Fruit fly (Drosophila melanogaster) whole organism, embryonic: Measurements from ENCODE around the gene Orc2.
A peak's percentile ranks its signal among the peaks of the same experiment; 100 is the strongest.

ENCODE experiments used
- ATbp ChIP-seq: fragments of 200-800 bp; sonication (Bioruptor generic); optimal IDR thresholded peaks from 2 replicates; lab custom pipeline; 2017; ENCODE audit warnings: missing biosample characterization, mild to moderate bottlenecking, missing genetic modification characterization, missing genetic modification reagents
- Adf1 ChIP-seq: fragments of 200-800 bp; sonication (Bioruptor generic); IDR thresholded peaks from 2 replicates; pipeline ENCODE4 v1.3.6; 2022; ENCODE audit warnings: missing biosample characterization, missing genetic modification characterization
- Atf6 ChIP-seq: fragments of 200-800 bp; sonication (Bioruptor generic); IDR thresholded peaks from 2 replicates; pipeline ENCODE4 v1.3.6; 2022; ENCODE audit warnings: missing biosample characterization, missing genetic modification characterization
- CG1024 ChIP-seq: fragments of 200-800 bp; sonication (Bioruptor generic); IDR thresholded peaks from 2 replicates; pipeline ENCODE4 v1.3.6; 2022; ENCODE audit warnings: missing biosample characterization, missing genetic modification characterization
- CG10543 ChIP-seq: fragments of 200-800 bp; sonication (Bioruptor generic); optimal IDR thresholded peaks from 3 replicates; lab custom pipeline; 2017; ENCODE audit warnings: missing biosample characterization, mild to moderate bottlenecking, missing genetic modification characterization, moderate library complexity
- CG10959 ChIP-seq: fragments of 200-800 bp; sonication (Bioruptor generic); IDR thresholded peaks from 2 replicates; pipeline ENCODE4 v1.3.6; 2022; ENCODE audit warnings: missing biosample characterization, missing genetic modification characterization
- CG12942 ChIP-seq: fragments of 200-800 bp; sonication (Bioruptor generic); optimal IDR thresholded peaks from 3 replicates; lab custom pipeline; 2016; ENCODE audit warnings: missing biosample characterization, missing genetic modification characterization
- CG16779 ChIP-seq: fragments of 200-800 bp; sonication (Bioruptor generic); IDR thresholded peaks from 2 replicates; pipeline ENCODE4 v1.3.6; 2022; ENCODE audit warnings: missing biosample characterization, missing genetic modification characterization
- CG16815 ChIP-seq: fragments of 200-800 bp; sonication (Bioruptor generic); optimal IDR thresholded peaks from 3 replicates; lab custom pipeline; 2017; ENCODE audit warnings: missing biosample characterization, mild to moderate bottlenecking, missing genetic modification characterization
- CG17328 ChIP-seq: fragments of 200-800 bp; sonication (Bioruptor generic); IDR thresholded peaks from 2 replicates; pipeline ENCODE4 v1.3.6; 2022; ENCODE audit warnings: missing biosample characterization, missing genetic modification characterization
- CG17361 ChIP-seq: fragments of 200-800 bp; sonication (Bioruptor generic); IDR thresholded peaks from 3 replicates; pipeline ENCODE4 v1.3.6; 2022; ENCODE audit warnings: missing biosample characterization, missing genetic modification characterization
- CG3726 ChIP-seq: fragments of 200-800 bp; sonication (Bioruptor generic); IDR thresholded peaks from 3 replicates; pipeline ENCODE4, ENCODE4 v1.3.6; 2022; ENCODE audit warnings: missing biosample characterization, missing genetic modification characterization
- CG4424 ChIP-seq: fragments of 200-800 bp; sonication (Bioruptor generic); optimal IDR thresholded peaks from 3 replicates; lab custom pipeline; 2016; ENCODE audit warnings: missing biosample characterization, missing genetic modification characterization
- CG6654 ChIP-seq: fragments of 200-800 bp; sonication (Bioruptor generic); optimal IDR thresholded peaks from 2 replicates; lab custom pipeline; 2017; ENCODE audit warnings: missing biosample characterization, mild to moderate bottlenecking, missing genetic modification characterization
- CG7987 ChIP-seq: fragments of 200-800 bp; sonication (Bioruptor generic); optimal IDR thresholded peaks from 2 replicates; lab custom pipeline; 2018; ENCODE audit warnings: missing biosample characterization, mild to moderate bottlenecking, missing genetic modification characterization, moderate library complexity
- CG8089 ChIP-seq: fragments of 200-800 bp; sonication (Bioruptor generic); optimal IDR thresholded peaks from 3 replicates; lab custom pipeline; 2016; ENCODE audit warnings: missing biosample characterization, missing genetic modification characterization
- CG8359 ChIP-seq: fragments of 200-800 bp; sonication (Bioruptor generic); optimal IDR thresholded peaks from 2 replicates; lab custom pipeline; 2017; ENCODE audit warnings: missing biosample characterization, mild to moderate bottlenecking, missing genetic modification characterization, borderline replicate concordance
- CG9876 ChIP-seq: fragments of 200-800 bp; sonication (Bioruptor generic); optimal IDR thresholded peaks from 2 replicates; lab custom pipeline; 2016; ENCODE audit warnings: missing biosample characterization, missing genetic modification characterization
- CoRest ChIP-seq: fragments of 200-800 bp; sonication (Bioruptor generic); optimal IDR thresholded peaks from 3 replicates; lab custom pipeline; 2018; ENCODE audit warnings: missing biosample characterization, mild to moderate bottlenecking, missing genetic modification characterization, moderate library complexity
- H15 ChIP-seq: fragments of 200-800 bp; sonication (Bioruptor generic); IDR thresholded peaks from 3 replicates; pipeline ENCODE4 v1.3.6; 2022; ENCODE audit warnings: missing biosample characterization, missing genetic modification characterization
- H2.0 ChIP-seq: fragments of 200-800 bp; sonication (Bioruptor generic); IDR thresholded peaks from 2 replicates; pipeline ENCODE4 v1.3.6; 2022; ENCODE audit warnings: missing biosample characterization, missing genetic modification characterization
- Hey ChIP-seq: fragments of 200-800 bp; sonication (Bioruptor generic); optimal IDR thresholded peaks from 3 replicates; lab custom pipeline; 2018; ENCODE audit warnings: missing biosample characterization, mild to moderate bottlenecking, missing genetic modification characterization
- Hsf ChIP-seq: fragments of 200-800 bp; sonication (Bioruptor generic); optimal IDR thresholded peaks from 3 replicates; lab custom pipeline; 2016; ENCODE audit warnings: missing biosample characterization, missing genetic modification characterization
- Lhr ChIP-seq: fragments of 200-800 bp; sonication (Bioruptor generic); optimal IDR thresholded peaks from 3 replicates; lab custom pipeline; 2017; ENCODE audit warnings: mild to moderate bottlenecking, missing biosample characterization, missing genetic modification reagents, missing genetic modification characterization
- Mrtf ChIP-seq: fragments of 200-800 bp; sonication (Bioruptor generic); IDR thresholded peaks from 3 replicates; pipeline ENCODE4 v1.3.6; 2022; ENCODE audit warnings: missing biosample characterization, missing genetic modification characterization
- NfI ChIP-seq: fragments of 200-800 bp; sonication (Bioruptor generic); optimal IDR thresholded peaks from 3 replicates; lab custom pipeline; 2018; ENCODE audit warnings: missing biosample characterization, mild to moderate bottlenecking, missing genetic modification characterization, moderate library complexity
- Opbp ChIP-seq: fragments of 200-800 bp; sonication (Bioruptor generic); IDR thresholded peaks from 3 replicates; pipeline ENCODE4 v1.3.6; 2022; ENCODE audit warnings: missing biosample characterization, missing genetic modification characterization; ENCODE audit not compliant: partially characterized antibody
- Optix ChIP-seq: fragments of 200-800 bp; sonication (Bioruptor generic); IDR thresholded peaks from 3 replicates; pipeline ENCODE4 v1.3.6; 2022; ENCODE audit warnings: missing biosample characterization, missing genetic modification characterization
- Poxn ChIP-seq: fragments of 200-800 bp; sonication (Bioruptor generic); IDR thresholded peaks from 2 replicates; pipeline ENCODE4 v1.3.6; 2022; ENCODE audit warnings: missing biosample characterization, missing genetic modification characterization
- Xrp1 ChIP-seq: fragments of 200-800 bp; sonication (Bioruptor generic); IDR thresholded peaks from 2 replicates; pipeline ENCODE4 v1.3.6; 2022; ENCODE audit warnings: missing biosample characterization, missing genetic modification characterization
- ato ChIP-seq: fragments of 200-800 bp; sonication (Bioruptor generic); IDR thresholded peaks from 2 replicates; pipeline ENCODE4 v1.3.6; 2022; ENCODE audit warnings: missing biosample characterization, missing genetic modification characterization; ENCODE audit not compliant: partially characterized antibody
- cwo ChIP-seq: fragments of 200-800 bp; sonication (Bioruptor generic); optimal IDR thresholded peaks from 3 replicates; lab custom pipeline; 2017; ENCODE audit warnings: missing biosample characterization, missing genetic modification characterization, mild to moderate bottlenecking, moderate library complexity, missing genetic modification reagents
- danr ChIP-seq: fragments of 200-800 bp; sonication (Bioruptor generic); IDR thresholded peaks from 2 replicates; pipeline ENCODE4 v1.3.6; 2022; ENCODE audit warnings: missing biosample characterization, missing genetic modification characterization
- dati ChIP-seq: fragments of 200-800 bp; sonication (Bioruptor generic); IDR thresholded peaks from 2 replicates; pipeline ENCODE4 v1.3.6; 2022; ENCODE audit warnings: missing biosample characterization, missing genetic modification characterization
- disco-r ChIP-seq: fragments of 200-800 bp; sonication (Bioruptor generic); optimal IDR thresholded peaks from 2 replicates; lab custom pipeline; 2016; ENCODE audit warnings: missing biosample characterization, missing genetic modification characterization
- emc ChIP-seq: fragments of 200-800 bp; sonication (Bioruptor generic); optimal IDR thresholded peaks from 2 replicates; lab custom pipeline; 2016; ENCODE audit warnings: missing biosample characterization, missing genetic modification characterization
- eve ChIP-seq, 2 experiments: fragments of >200 bp; optimal IDR thresholded peaks; 2 replicates each; lab custom pipeline; 2017; ENCODE audit warnings: missing biosample characterization in 2 of 2, missing genetic modification characterization in 2 of 2
- gcm ChIP-seq: fragments of 200-800 bp; sonication (Bioruptor generic); optimal IDR thresholded peaks from 2 replicates; lab custom pipeline; 2019; ENCODE audit warnings: missing biosample characterization, mild to moderate bottlenecking, missing genetic modification characterization, moderate library complexity
- gro ChIP-seq: fragments of 200-800 bp; sonication (Bioruptor generic); optimal IDR thresholded peaks from 2 replicates; lab custom pipeline; 2016; ENCODE audit warnings: missing biosample characterization, missing genetic modification characterization
- jigr1 ChIP-seq: fragments of 200-800 bp; sonication (Bioruptor generic); IDR thresholded peaks from 3 replicates; pipeline ENCODE4 v1.3.6; 2022; ENCODE audit warnings: missing biosample characterization, missing genetic modification characterization
- nmo ChIP-seq: fragments of 200-800 bp; sonication (Bioruptor generic); optimal IDR thresholded peaks from 2 replicates; lab custom pipeline; 2018; ENCODE audit warnings: missing biosample characterization, mild to moderate bottlenecking, missing genetic modification characterization, moderate library complexity
- oc ChIP-seq: fragments of 200-800 bp; sonication (Bioruptor generic); optimal IDR thresholded peaks from 2 replicates; lab custom pipeline; 2018; ENCODE audit warnings: missing biosample characterization, mild to moderate bottlenecking, missing genetic modification characterization, moderate library complexity
- otp ChIP-seq: fragments of 200-800 bp; sonication (Bioruptor generic); IDR thresholded peaks from 3 replicates; pipeline ENCODE4, ENCODE4 v1.3.6; 2022; ENCODE audit warnings: missing biosample characterization, missing genetic modification characterization
- pros ChIP-seq: fragments of 200-800 bp; sonication (Bioruptor generic); optimal IDR thresholded peaks from 3 replicates; lab custom pipeline; 2019; ENCODE audit warnings: missing biosample characterization, mild to moderate bottlenecking, missing genetic modification characterization, moderate library complexity
- sc ChIP-seq, 3 experiments: fragments of >200 bp in 2 of 3; fragments of 200-800 bp in 1 of 3; sonication (Bioruptor generic) in 1 of 3; optimal IDR thresholded peaks; 2 replicates in 2 of 3; 3 replicates in 1 of 3; lab custom pipeline; 2017; ENCODE audit warnings: mild to moderate bottlenecking in 1 of 3, missing biosample characterization in 1 of 3, missing genetic modification characterization in 1 of 3, missing genetic modification reagents in 1 of 3
- sim ChIP-seq: fragments of 200-800 bp; sonication (Bioruptor generic); IDR thresholded peaks from 2 replicates; pipeline ENCODE4 v1.3.6; 2022; ENCODE audit warnings: missing biosample characterization, missing genetic modification characterization
- slbo ChIP-seq: fragments of 200-800 bp; sonication (Bioruptor generic); IDR thresholded peaks from 2 replicates; pipeline ENCODE4 v1.3.6; 2022; ENCODE audit warnings: missing biosample characterization, missing genetic modification characterization
- so ChIP-seq: fragments of 200-800 bp; sonication (Bioruptor generic); IDR thresholded peaks from 3 replicates; pipeline ENCODE4 v1.3.6; 2022; ENCODE audit warnings: missing biosample characterization, missing genetic modification characterization
- yki ChIP-seq: fragments of >200 bp; optimal IDR thresholded peaks from 3 replicates; lab custom pipeline; 2018
- zen ChIP-seq: fragments of 200-800 bp; sonication (Bioruptor generic); optimal IDR thresholded peaks from 3 replicates; lab custom pipeline; 2018; ENCODE audit warnings: missing biosample characterization, mild to moderate bottlenecking, missing genetic modification characterization, moderate library complexity

The Orc2 gene

DNA sequence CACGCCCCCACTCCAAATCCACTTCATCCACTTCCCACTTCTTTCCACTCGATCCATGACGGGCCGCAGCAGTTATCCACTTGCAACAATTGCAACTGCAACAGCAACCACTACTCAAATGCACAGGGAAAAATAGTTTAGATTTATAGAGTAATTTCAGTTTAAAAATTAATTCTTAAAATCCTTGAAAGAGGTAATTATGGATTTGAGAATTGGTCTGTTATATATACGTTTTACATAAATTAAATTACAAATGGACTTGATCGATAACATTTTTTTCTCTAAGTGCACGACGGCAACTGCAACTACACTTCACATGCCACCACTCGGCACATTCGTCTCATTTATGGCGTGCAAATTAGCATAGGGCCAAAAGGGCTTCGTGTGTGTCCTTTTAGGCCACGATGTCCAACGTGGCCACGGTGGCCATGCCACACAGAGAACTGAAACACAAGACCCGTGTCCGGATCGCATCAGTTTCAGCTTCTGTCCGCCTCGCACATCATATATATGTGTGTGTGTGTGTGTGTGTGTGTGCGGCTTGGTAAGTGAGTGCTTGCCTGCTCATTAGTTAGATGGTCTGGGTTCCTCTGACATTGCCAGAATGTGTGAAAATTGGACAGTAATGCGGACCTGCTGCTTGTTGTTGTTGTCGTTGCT is 20.4 kb downstream of the Orc2 start (continued):
- TF ChIP-seq Adf1 (GFP tag; lab: Robert Waterston, UW) (no peak), Opbp (GFP tag; lab: Robert Waterston, UW) (no peak), disco-r (GFP tag; lab: Kevin White, UChicago) (peak; percentile 57), Optix (GFP tag; lab: Robert Waterston, UW) (peak; percentile 48; the same call in 1 of the 3 replicates), CG4424 (GFP tag; lab: Kevin White, UChicago) (peak; percentile 81), zen (tag; lab: Kevin White, UChicago) (peak; percentile 96), ato (GFP tag; lab: Robert Waterston, UW) (no peak), NfI (GFP tag; lab: Kevin White, UChicago) (no peak), nmo (GFP tag; lab: Kevin White, UChicago) (peak; percentile 79), CG8359 (peak; percentile 58), so (GFP tag; lab: Robert Waterston, UW) (peak; percentile 72; the same call in 1 of the 3 replicates), CG8089 (GFP tag; lab: Kevin White, UChicago) (peak; percentile 57), yki (lab: Kevin White, UChicago) (no peak), slbo (GFP tag; lab: Robert Waterston, UW) (peak; percentile 41), CG17328 (GFP tag; lab: Robert Waterston, UW) (peak; percentile 84), ATbp (GFP tag; lab: Kevin White, UChicago) (peak; percentile 43), Mrtf (GFP tag; lab: Robert Waterston, UW) (no peak), emc (GFP tag; lab: Kevin White, UChicago) (peak; percentile 31), gcm (GFP tag; lab: Kevin White, UChicago) (peak; percentile 65), sc (optimal IDR thresholded peaks at IDR 0.05; lab: Kevin White, UChicago) (no peak), sc (GFP tag; optimal IDR thresholded peaks at IDR 0.05; lab: Kevin White, UChicago) (peak; percentile 59), oc (peak; percentile 54), eve (GFP tag; optimal IDR thresholded peaks at IDR 0.05; lab: Kevin White, UChicago) (peak; percentile 45 to 86), CG10543 (GFP tag; lab: Kevin White, UChicago) (no peak), gro (GFP tag; lab: Kevin White, UChicago) (no peak), CG3726 (GFP tag; lab: Robert Waterston, UW) (peak; percentile 71; the same call in 1 of the 3 replicates), CG6654 (GFP tag; lab: Kevin White, UChicago) (peak; percentile 26), sim (peak; percentile 56; the same call in 1 of the 2 replicates), H15 (GFP tag; lab: Robert Waterston, UW) (peak; percentile 47; the same call in 1 of the 3 replicates), otp (GFP tag; lab: Robert Waterston, UW) (peak; percentile 47; the same call in 2 of the 3 replicates), pros (no peak), jigr1 (no peak), danr (GFP tag; lab: Robert Waterston, UW) (no peak), CoRest (tag; lab: Kevin White, UChicago) (peak; percentile 73), CG1024 (peak; percentile 59), CG7987 (GFP tag; lab: Kevin White, UChicago) (no peak), CG9876 (GFP tag; lab: Kevin White, UChicago) (no peak), Xrp1 (GFP tag; lab: Robert Waterston, UW) (peak; percentile 89), cwo (GFP tag; lab: Kevin White, UChicago) (no peak), Hey (no peak), Atf6 (GFP tag; lab: Robert Waterston, UW) (peak; percentile 48; the same call in 1 of the 2 replicates), CG16815 (GFP tag; lab: Kevin White, UChicago) (peak; percentile 64), Lhr (peak; percentile 23), CG10959 (GFP tag; lab: Robert Waterston, UW) (peak; percentile 85), Hsf (GFP tag; lab: Kevin White, UChicago) (peak; percentile 73), CG17361 (GFP tag; lab: Robert Waterston, UW) (peak; percentile 81), CG12942 (GFP tag; lab: Kevin White, UChicago) (peak; percentile 52), H2.0 (peak; percentile 40; the same call in 1 of the 2 replicates), CG16779 (GFP tag; lab: Robert Waterston, UW) (no peak), dati (GFP tag; lab: Robert Waterston, UW) (no peak), Poxn (GFP tag; lab: Robert Waterston, UW) (no peak)
